Fruit fly (Drosophila melanogaster): ENCODE data around the gene CG13071.

CG13071 gene

dm6 chr3L:16259552-16259951 is 3.0 kb upstream of the CG13071 start, which contains the start of gene CG13053:
CG13053 (minus strand) TSS chr3L:16259722.
- no peak for TF ChIP-seq dsf (GFP tag; optimal IDR thresholded peaks at IDR 0.05; ENCODE audit: borderline replicate concordance)
- no peak for TF ChIP-seq tai (GFP tag; optimal IDR thresholded peaks at IDR 0.05)
- no peak for TF ChIP-seq pan (optimal IDR thresholded peaks at IDR 0.05)
- no peak for TF ChIP-seq rgr (GFP tag; optimal IDR thresholded peaks at IDR 0.05)
- TF ChIP-seq OdsH (GFP tag; optimal IDR thresholded peaks at IDR 0.05) = no peak
- TF ChIP-seq Hr78 (GFP tag; optimal IDR thresholded peaks at IDR 0.05) = no peak
- TF ChIP-seq h (GFP tag; optimal IDR thresholded peaks at IDR 0.05) = no peak
- TF ChIP-seq woc (GFP tag; optimal IDR thresholded peaks at IDR 0.05) = no peak
- TF ChIP-seq dmrt93B (GFP tag; optimal IDR thresholded peaks at IDR 0.05) = no peak
- no peak for TF ChIP-seq Sp1 (GFP tag; optimal IDR thresholded peaks at IDR 0.05)
- no peak for TF ChIP-seq CrebA (GFP tag; optimal IDR thresholded peaks at IDR 0.05; ENCODE audit: borderline replicate concordance)
- no peak for TF ChIP-seq foxo (GFP tag; optimal IDR thresholded peaks at IDR 0.05)
- TF ChIP-seq CG9705 (GFP tag; optimal IDR thresholded peaks at IDR 0.05) = no peak
- TF ChIP-seq lola (GFP tag; optimal IDR thresholded peaks at IDR 0.05) = no peak
- TF ChIP-seq psq (GFP tag; optimal IDR thresholded peaks at IDR 0.05) = no peak
- no peak for TF ChIP-seq sage (GFP tag; optimal IDR thresholded peaks at IDR 0.05)

DNA sequence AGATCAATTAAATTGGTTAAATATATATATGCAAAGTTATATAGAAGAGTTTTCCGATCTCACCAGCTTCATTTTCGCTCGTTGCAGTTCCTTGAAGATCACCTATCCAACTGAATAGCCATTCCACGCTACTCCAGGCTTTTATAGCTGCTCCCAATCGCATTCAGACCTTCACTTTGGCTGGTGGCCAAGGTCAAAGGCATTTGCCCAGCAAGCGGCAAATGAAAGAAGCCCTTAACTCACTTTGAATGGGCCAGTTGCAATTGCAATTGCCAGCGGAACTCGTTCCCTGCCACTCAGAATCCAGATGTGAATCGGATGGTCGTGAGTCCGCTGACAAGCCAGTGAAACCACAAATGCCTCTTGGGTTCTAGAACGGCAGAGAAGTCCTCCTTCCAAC is 1.0 kb upstream of the CG13071 start, which contains the start of gene CG34247:
Gene CG34247 (minus strand): TSS at position 101 of the 400 bp plus-strand sequence.
- no peak for TF ChIP-seq br (GFP tag; optimal IDR thresholded peaks at IDR 0.05)
- TF ChIP-seq woc (GFP tag; optimal IDR thresholded peaks at IDR 0.05) = no peak
- TF ChIP-seq brk (GFP tag; optimal IDR thresholded peaks at IDR 0.05) = no peak
- TF ChIP-seq sage (GFP tag; optimal IDR thresholded peaks at IDR 0.05) = no peak
- TF ChIP-seq ey (GFP tag; optimal IDR thresholded peaks at IDR 0.05) = no peak
- no peak for TF ChIP-seq foxo (GFP tag; optimal IDR thresholded peaks at IDR 0.05)
- no peak for TF ChIP-seq Hr78 (GFP tag; optimal IDR thresholded peaks at IDR 0.05)
- no peak for TF ChIP-seq Jra (GFP tag; optimal IDR thresholded peaks at IDR 0.05)
- TF ChIP-seq N (GFP tag; optimal IDR thresholded peaks at IDR 0.05) = no peak
- TF ChIP-seq usp (GFP tag; optimal IDR thresholded peaks at IDR 0.05) = no peak
- TF ChIP-seq dmrt93B (GFP tag; optimal IDR thresholded peaks at IDR 0.05) = no peak
- TF ChIP-seq tai (GFP tag; optimal IDR thresholded peaks at IDR 0.05) = no peak
- no peak for TF ChIP-seq rgr (GFP tag; optimal IDR thresholded peaks at IDR 0.05)

DNA sequence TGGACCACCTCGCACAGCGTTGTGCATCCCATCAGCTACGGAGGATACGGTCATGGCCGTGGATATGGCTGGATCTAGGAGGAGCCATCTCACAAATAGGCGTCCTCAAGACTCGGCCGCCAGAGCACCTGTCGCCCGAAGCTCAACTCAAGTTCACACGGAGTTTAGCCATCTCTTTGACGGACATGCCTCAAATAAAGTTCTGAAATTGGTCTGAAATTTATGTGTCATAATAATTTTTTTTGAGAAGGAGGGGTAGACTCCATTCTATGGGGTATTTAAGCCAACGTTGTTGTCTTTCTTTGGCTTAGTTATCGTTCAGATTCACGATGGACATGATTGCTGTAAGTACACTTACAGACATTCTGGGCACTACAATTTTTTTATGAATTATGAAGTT is 503 bp downstream of the CG13071 start, which contains the start of gene CG13070:
Gene CG13070 (plus strand): TSS at position 301 of the 400 bp plus-strand sequence.
- TF ChIP-seq sage (GFP tag; optimal IDR thresholded peaks at IDR 0.05) (no peak), fru (GFP tag; optimal IDR thresholded peaks at IDR 0.05) (no peak), Sp1 (GFP tag; optimal IDR thresholded peaks at IDR 0.05) (no peak), HLH106 (tag; optimal IDR thresholded peaks at IDR 0.05) (no peak), Abd-B (GFP tag; optimal IDR thresholded peaks at IDR 0.05) (no peak), N (GFP tag; optimal IDR thresholded peaks at IDR 0.05) (no peak), OdsH (GFP tag; optimal IDR thresholded peaks at IDR 0.05) (no peak), pan (optimal IDR thresholded peaks at IDR 0.05) (no peak), dmrt93B (GFP tag; optimal IDR thresholded peaks at IDR 0.05) (no peak), br (GFP tag; optimal IDR thresholded peaks at IDR 0.05) (no peak), Mio (GFP tag; optimal IDR thresholded peaks at IDR 0.05) (no peak), Myc (optimal IDR thresholded peaks at IDR 0.05) (no peak), dsf (GFP tag; optimal IDR thresholded peaks at IDR 0.05; ENCODE audit: borderline replicate concordance) (no peak), h (GFP tag; optimal IDR thresholded peaks at IDR 0.05) (no peak), Dif (GFP tag; optimal IDR thresholded peaks at IDR 0.05; ENCODE audit: partially characterized antibody) (no peak), CrebA (GFP tag; optimal IDR thresholded peaks at IDR 0.05; ENCODE audit: borderline replicate concordance) (no peak)

DNA sequence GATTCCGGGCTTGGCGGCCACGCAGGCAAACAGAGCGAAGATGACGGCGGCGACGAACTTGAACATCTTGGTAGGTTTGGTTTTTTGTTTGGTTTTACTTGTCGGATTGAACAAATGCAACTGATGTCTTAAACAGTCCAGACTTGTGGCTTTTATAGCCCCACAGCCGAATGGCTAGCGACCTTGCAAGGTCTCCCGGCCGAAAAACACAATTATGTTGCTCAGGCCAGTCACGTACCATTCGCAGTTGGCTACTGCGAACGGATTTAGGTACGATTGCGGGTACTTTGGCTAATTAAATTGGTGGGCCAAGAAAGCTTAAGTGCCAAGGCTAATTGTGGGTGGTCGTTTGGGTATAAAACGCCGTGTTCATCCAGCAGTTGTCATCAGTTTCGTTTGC is 2.5 kb downstream of the CG13071 start, which contains the start of the genes CG13051 and CG13069:
Gene CG13051 (minus strand): TSS at position 101 of the 400 bp plus-strand sequence.
Gene CG13069 (plus strand): TSS at position 386 of the 400 bp plus-strand sequence.
- TF ChIP-seq ey (GFP tag; optimal IDR thresholded peaks at IDR 0.05) = no peak
- TF ChIP-seq Sp1 (GFP tag; optimal IDR thresholded peaks at IDR 0.05) = no peak
- no peak for TF ChIP-seq sv (GFP tag; optimal IDR thresholded peaks at IDR 0.05)
- TF ChIP-seq dl (GFP tag; optimal IDR thresholded peaks at IDR 0.05; ENCODE audit: insufficient read depth in 1 of 2, partially characterized antibody in 2 of 2) = no peak
- no peak for TF ChIP-seq pan (optimal IDR thresholded peaks at IDR 0.05)
- no peak for TF ChIP-seq woc (GFP tag; optimal IDR thresholded peaks at IDR 0.05)
- TF ChIP-seq h (GFP tag; optimal IDR thresholded peaks at IDR 0.05) = no peak
- TF ChIP-seq Dif (GFP tag; optimal IDR thresholded peaks at IDR 0.05; ENCODE audit: partially characterized antibody) = no peak
- no peak for TF ChIP-seq sage (GFP tag; optimal IDR thresholded peaks at IDR 0.05)
- no peak for TF ChIP-seq fru (GFP tag; optimal IDR thresholded peaks at IDR 0.05)
- TF ChIP-seq rgr (GFP tag; optimal IDR thresholded peaks at IDR 0.05) = no peak
